Fruit fly (Drosophila melanogaster) S2 (cell line): ENCODE data around the gene Bulli.

Source experiments
- CG8478 ChIP-seq: fragments of >200 bp; optimal IDR thresholded peaks from 2 replicates; lab custom pipeline; 2018
- CTCF ChIP-seq, 2 experiments: fragments of >200 bp; optimal IDR thresholded peaks; 2 replicates each; lab custom pipeline; 2018

dm6 chr3L:6462199-6462598 lies 26.3 kb upstream of the Bulli start:
- TF ChIP-seq CTCF (optimal IDR thresholded peaks at IDR 0.05; lab: Kevin White, UChicago): no peak
- no peak for TF ChIP-seq CG8478 (lab: Kevin White, UChicago)
